Worm (Caenorhabditis elegans) whole organism, young adult: ENCODE measurements around the gene cyp-31A2.
A peak's percentile ranks its signal among the peaks of the same experiment; 100 is the strongest.

Experiments used
- B0019.2 ChIP-seq: fragments of 200-800 bp; sonication (Bioruptor generic); conservative IDR thresholded peaks from 2 replicates; pipeline ENCODE4 v1.3.6; 2022; ENCODE audit warnings: missing genetic modification reagents, missing genetic modification characterization, missing compliant biosample characterization
- B0336.3 ChIP-seq: fragments of 200-800 bp; sonication (Bioruptor generic); IDR thresholded peaks from 2 replicates; pipeline ENCODE4 v1.3.6; 2022; ENCODE audit warnings: missing genetic modification characterization, missing compliant biosample characterization
- F49E8.2 ChIP-seq: sonication (generic microtip); optimal IDR thresholded peaks from 3 replicates; lab custom pipeline; 2017; ENCODE audit warnings: missing genetic modification characterization, mild to moderate bottlenecking, missing compliant biosample characterization, antibody characterized with exemption, moderate library complexity; ENCODE audit not compliant: insufficient read depth
- K12H6.12 ChIP-seq: fragments of 200-800 bp; sonication (Bioruptor generic); optimal IDR thresholded peaks from 2 replicates; lab custom pipeline; 2018; ENCODE audit warnings: mild to moderate bottlenecking, missing genetic modification characterization, missing compliant biosample characterization
- T07F8.4 ChIP-seq: sonication (generic microtip); optimal IDR thresholded peaks from 2 replicates; lab custom pipeline; 2016; ENCODE audit warnings: mild to moderate bottlenecking, missing genetic modification characterization, moderate library complexity, missing compliant biosample characterization
- T26A5.8 ChIP-seq: sonication (generic microtip); optimal IDR thresholded peaks from 2 replicates; lab custom pipeline; 2016; ENCODE audit warnings: missing genetic modification characterization, missing compliant biosample characterization
- akir-1 ChIP-seq: fragments of 200-800 bp; sonication (Bioruptor generic); optimal IDR thresholded peaks from 2 replicates; lab custom pipeline; 2018; ENCODE audit warnings: mild to moderate bottlenecking, missing genetic modification characterization, moderate library complexity, missing compliant biosample characterization
- aptf-2 ChIP-seq: fragments of 200-800 bp; sonication (Bioruptor generic); conservative IDR thresholded peaks from 2 replicates; pipeline ENCODE4 v1.3.6; 2022; ENCODE audit warnings: missing genetic modification reagents, missing genetic modification characterization, missing compliant biosample characterization
- attf-3 ChIP-seq: fragments of 200-800 bp; sonication (Bioruptor generic); conservative IDR thresholded peaks from 2 replicates; pipeline ENCODE4 v1.3.6; 2022; ENCODE audit warnings: missing genetic modification reagents, missing genetic modification characterization, missing compliant biosample characterization
- attf-5 ChIP-seq: fragments of 200-800 bp; sonication (Bioruptor generic); optimal IDR thresholded peaks from 2 replicates; lab custom pipeline; 2018; ENCODE audit warnings: mild to moderate bottlenecking, missing genetic modification characterization, missing compliant biosample characterization
- cebp-2 ChIP-seq: fragments of 200-800 bp; sonication (Bioruptor generic); IDR thresholded peaks from 2 replicates; pipeline ENCODE4 v1.3.6; 2022; ENCODE audit warnings: missing genetic modification characterization, missing compliant biosample characterization
- ceh-27 ChIP-seq: fragments of 200-800 bp; sonication (Bioruptor generic); optimal IDR thresholded peaks from 2 replicates; lab custom pipeline; 2018; ENCODE audit warnings: mild to moderate bottlenecking, missing genetic modification characterization, moderate library complexity, missing compliant biosample characterization
- die-1 ChIP-seq: sonication (generic microtip); optimal IDR thresholded peaks from 2 replicates; lab custom pipeline; 2016; ENCODE audit warnings: missing genotype, mild to moderate bottlenecking, missing genetic modification characterization, missing compliant biosample characterization
- dox-1 ChIP-seq: fragments of 200-800 bp; sonication (Bioruptor generic); IDR thresholded peaks from 2 replicates; pipeline ENCODE4 v1.3.6; 2022; ENCODE audit warnings: missing genetic modification reagents, missing genetic modification characterization, missing compliant biosample characterization
- dpl-1 ChIP-seq: fragments of 150-350 bp; optimal IDR thresholded peaks from 2 replicates; lab custom pipeline; 2014; ENCODE audit warnings: missing biosample characterization, missing genetic modification reagents, missing genetic modification characterization
- egl-18 ChIP-seq: fragments of 200-800 bp; sonication (Bioruptor generic); IDR thresholded peaks from 2 replicates; pipeline ENCODE4 v1.3.6; 2022; ENCODE audit warnings: missing genetic modification reagents, missing genetic modification characterization, missing compliant biosample characterization
- ekl-4 ChIP-seq: fragments of 200-800 bp; sonication (Bioruptor generic); IDR thresholded peaks from 2 replicates; pipeline ENCODE4 v1.3.6; 2022; ENCODE audit warnings: missing genetic modification reagents, missing genetic modification characterization, missing compliant biosample characterization
- ets-4 ChIP-seq: fragments of 200-800 bp; sonication (Bioruptor generic); optimal IDR thresholded peaks from 2 replicates; lab custom pipeline; 2018; ENCODE audit warnings: mild to moderate bottlenecking, missing genetic modification characterization, missing compliant biosample characterization
- hlh-12 ChIP-seq: sonication (generic microtip); optimal IDR thresholded peaks from 2 replicates; lab custom pipeline; 2016; ENCODE audit warnings: missing genetic modification characterization, missing compliant biosample characterization
- hmg-1.2 ChIP-seq: fragments of 200-800 bp; sonication (Bioruptor generic); IDR thresholded peaks from 2 replicates; pipeline ENCODE4 v1.3.6; 2022; ENCODE audit warnings: missing genetic modification reagents, missing genetic modification characterization, missing compliant biosample characterization
- lin-35 ChIP-seq, 3 experiments: fragments of 150-350 bp in 2 of 3; sonication (generic microtip) in 1 of 3; optimal IDR thresholded peaks; 2 replicates each; lab custom pipeline; 2014 to 2018; ENCODE audit warnings: missing biosample characterization in 3 of 3, missing genetic modification characterization in 3 of 3, missing genetic modification reagents in 3 of 3
- lin-40 ChIP-seq: sonication (generic microtip); optimal IDR thresholded peaks from 2 replicates; lab custom pipeline; 2016; ENCODE audit warnings: missing genetic modification characterization, mild to moderate bottlenecking, missing compliant biosample characterization, missing genotype, missing genetic modification reagents
- lin-54 ChIP-seq: fragments of 200-800 bp; sonication (Bioruptor generic); optimal IDR thresholded peaks from 2 replicates; lab custom pipeline; 2018; ENCODE audit warnings: mild to moderate bottlenecking, missing genetic modification characterization, missing compliant biosample characterization
- lsl-1 ChIP-seq: fragments of 200-800 bp; sonication (Bioruptor generic); optimal IDR thresholded peaks from 2 replicates; lab custom pipeline; 2018; ENCODE audit warnings: mild to moderate bottlenecking, missing genetic modification characterization, moderate library complexity, missing compliant biosample characterization
- lsy-27 ChIP-seq: sonication (generic microtip); optimal IDR thresholded peaks from 2 replicates; lab custom pipeline; 2017; ENCODE audit warnings: missing genetic modification characterization, mild to moderate bottlenecking, missing compliant biosample characterization, antibody characterized with exemption, missing genotype, borderline replicate concordance; ENCODE audit not compliant: insufficient read depth
- mcd-1 ChIP-seq: fragments of 200-800 bp; sonication (Bioruptor generic); IDR thresholded peaks from 2 replicates; pipeline ENCODE4 v1.3.6; 2022; ENCODE audit warnings: missing genetic modification reagents, missing genetic modification characterization, missing compliant biosample characterization
- nfya-2 ChIP-seq: fragments of 200-800 bp; sonication (Bioruptor generic); IDR thresholded peaks from 2 replicates; pipeline ENCODE4 v1.3.6; 2022; ENCODE audit warnings: missing genetic modification reagents, missing genetic modification characterization, missing compliant biosample characterization
- nfyb-1 ChIP-seq: fragments of 200-800 bp; sonication (Bioruptor generic); IDR thresholded peaks from 2 replicates; pipeline ENCODE4 v1.3.6; 2022; ENCODE audit warnings: missing genetic modification reagents, missing genetic modification characterization, missing compliant biosample characterization
- nhr-120 ChIP-seq: fragments of 200-800 bp; sonication (Bioruptor generic); IDR thresholded peaks from 2 replicates; pipeline ENCODE4 v1.3.6; 2022; ENCODE audit warnings: missing genetic modification characterization, missing compliant biosample characterization
- nhr-80 ChIP-seq: sonication (generic microtip); optimal IDR thresholded peaks from 2 replicates; lab custom pipeline; 2016; ENCODE audit warnings: missing genetic modification characterization, missing compliant biosample characterization
- pbrm-1 ChIP-seq: fragments of 200-800 bp; sonication (Bioruptor generic); IDR thresholded peaks from 2 replicates; pipeline ENCODE4 v1.3.6; 2022; ENCODE audit warnings: missing genetic modification reagents, missing genetic modification characterization, missing compliant biosample characterization
- pha-4 ChIP-seq: fragments of 150-350 bp; sonication (generic microtip); optimal IDR thresholded peaks from 2 replicates; lab custom pipeline; 2014; ENCODE audit warnings: missing biosample characterization, missing genetic modification reagents, missing genetic modification characterization
- rcor-1 ChIP-seq: fragments of 200-800 bp; sonication (Bioruptor generic); IDR thresholded peaks from 2 replicates; pipeline ENCODE4 v1.3.6; 2022; ENCODE audit warnings: missing genetic modification reagents, missing genetic modification characterization, missing compliant biosample characterization
- repo-1 ChIP-seq: sonication (generic microtip); optimal IDR thresholded peaks from 2 replicates; lab custom pipeline; 2017; ENCODE audit warnings: mild to moderate bottlenecking, missing genetic modification characterization, missing compliant biosample characterization
- snpc-1.3 ChIP-seq: sonication (generic microtip); optimal IDR thresholded peaks from 2 replicates; lab custom pipeline; 2017; ENCODE audit warnings: missing genetic modification characterization, mild to moderate bottlenecking, missing compliant biosample characterization, antibody characterized with exemption, moderate library complexity, missing genotype, missing genetic modification reagents; ENCODE audit not compliant: insufficient read depth
- snpc-4 ChIP-seq, 5 experiments: fragments of 150-350 bp in 1 of 5; sonication (generic microtip) in 4 of 5; optimal IDR thresholded peaks; 2 replicates each; lab custom pipeline; 2014 to 2018; ENCODE audit warnings: missing genetic modification characterization in 5 of 5, missing biosample characterization in 3 of 5, antibody characterized with exemption in 2 of 5, mild to moderate bottlenecking in 2 of 5, missing compliant biosample characterization in 2 of 5, missing genotype in 2 of 5, moderate library complexity in 2 of 5, missing genetic modification reagents in 1 of 5
- somi-1 ChIP-seq: fragments of 200-800 bp; sonication (Bioruptor generic); optimal IDR thresholded peaks from 2 replicates; lab custom pipeline; 2018; ENCODE audit warnings: mild to moderate bottlenecking, missing genetic modification characterization, missing compliant biosample characterization
- tlf-1 ChIP-seq: fragments of 200-800 bp; sonication (Bioruptor generic); optimal IDR thresholded peaks from 2 replicates; lab custom pipeline; 2018; ENCODE audit warnings: mild to moderate bottlenecking, missing genetic modification characterization, missing compliant biosample characterization
- zim-3 ChIP-seq: sonication (generic microtip); optimal IDR thresholded peaks from 2 replicates; lab custom pipeline; 2017; ENCODE audit warnings: mild to moderate bottlenecking, missing genetic modification characterization, moderate library complexity, missing compliant biosample characterization
- ztf-18 ChIP-seq: sonication (generic microtip); optimal IDR thresholded peaks from 2 replicates; lab custom pipeline; 2016; ENCODE audit warnings: missing genotype, mild to moderate bottlenecking, missing genetic modification characterization, missing compliant biosample characterization
- ztf-25 ChIP-seq: fragments of 200-800 bp; sonication (Bioruptor generic); IDR thresholded peaks from 2 replicates; pipeline ENCODE4 v1.3.6; 2022; ENCODE audit warnings: missing genetic modification reagents, missing genetic modification characterization, missing compliant biosample characterization
- ztf-28 ChIP-seq: fragments of 200-800 bp; sonication (Bioruptor generic); IDR thresholded peaks from 2 replicates; pipeline ENCODE4 v1.3.6; 2022; ENCODE audit warnings: missing genetic modification reagents, missing genetic modification characterization, missing compliant biosample characterization

Gene cyp-31A2

ce11 chrIV:11433709-11434108 is 29.9 kb downstream of the cyp-31A2 start:
- TF ChIP-seq F49E8.2 (tag; lab: Kevin White, UChicago) (peak; percentile 34), lin-54 (peak; percentile 43), ztf-28 (GFP tag; lab: Robert Waterston, UW) (no peak), rcor-1 (0 out of 2 replicates have a peak, but pooled peaks have one; percentile 27), B0019.2 (GFP tag; lab: Robert Waterston, UW) (0 out of 2 replicates have a peak, but pooled peaks have one; percentile 35), tlf-1 (GFP tag; lab: Kevin White, UChicago) (no peak), T07F8.4 (tag; lab: Kevin White, UChicago) (no peak), lin-40 (peak; percentile 59), mcd-1 (GFP tag; lab: Robert Waterston, UW) (peak; percentile 69), ztf-18 (tag; lab: Kevin White, UChicago) (peak; percentile 93), cebp-2 (GFP tag; lab: Robert Waterston, UW) (no peak), attf-5 (GFP tag; lab: Kevin White, UChicago) (peak; percentile 37), snpc-4 (GFP tag; optimal IDR thresholded peaks at IDR 0.05; lab: Kevin White, UChicago) (peak; percentile 4), snpc-4 (tag; optimal IDR thresholded peaks at IDR 0.05; lab: Kevin White, UChicago) (peak in 1 of 4 experiments; percentile 7), ceh-27 (GFP tag; lab: Kevin White, UChicago) (peak; percentile 65), ekl-4 (GFP tag; lab: Robert Waterston, UW) (0 out of 2 replicates have a peak, but pooled peaks have one; percentile 44), pbrm-1 (GFP tag; lab: Robert Waterston, UW) (peak; percentile 72; the same call in 1 of the 2 replicates), dpl-1 (GFP tag; lab: Kevin White, UChicago) (peak; percentile 32), hmg-1.2 (GFP tag; lab: Robert Waterston, UW) (peak; percentile 32; the same call in 1 of the 2 replicates), lsl-1 (peak; percentile 21), pha-4 (tag; lab: Kevin White, UChicago) (peak; percentile 1)

ce11 chrIV:11434575-11434974 is 30.8 kb downstream of the cyp-31A2 start:
- no peak for TF ChIP-seq snpc-1.3 (tag; lab: Kevin White, UChicago)
- no peak for TF ChIP-seq lin-40
- TF ChIP-seq egl-18 (GFP tag; lab: Robert Waterston, UW): no peak
- no peak for TF ChIP-seq die-1
- TF ChIP-seq somi-1 (GFP tag; lab: Kevin White, UChicago): no peak
- TF ChIP-seq attf-3 (GFP tag; lab: Robert Waterston, UW): no peak
- no peak for TF ChIP-seq lin-35 (GFP tag; optimal IDR thresholded peaks at IDR 0.05; lab: Kevin White, UChicago)
- TF ChIP-seq dox-1 (GFP tag; lab: Robert Waterston, UW): peak; percentile 41; the same call in 1 of the 2 replicates
- TF ChIP-seq zim-3: no peak
- TF ChIP-seq T26A5.8 (tag; lab: Kevin White, UChicago): no peak
- TF ChIP-seq ets-4 (GFP tag; lab: Kevin White, UChicago): peak; percentile 21
- TF ChIP-seq lsy-27 (tag; lab: Kevin White, UChicago): no peak
- no peak for TF ChIP-seq ztf-18 (tag; lab: Kevin White, UChicago)
- no peak for TF ChIP-seq lsl-1
- TF ChIP-seq nhr-80 (tag; lab: Kevin White, UChicago): peak; percentile 71
- no peak for TF ChIP-seq pbrm-1 (GFP tag; lab: Robert Waterston, UW)
- TF ChIP-seq hlh-12 (tag; lab: Kevin White, UChicago): no peak

ce11 chrIV:11435761-11436160 is 32.0 kb downstream of the cyp-31A2 start:
- no peak for TF ChIP-seq aptf-2 (GFP tag; lab: Robert Waterston, UW)
- no peak for TF ChIP-seq ztf-25 (GFP tag; lab: Robert Waterston, UW)
- no peak for TF ChIP-seq nfyb-1 (GFP tag; lab: Robert Waterston, UW)
- no peak for TF ChIP-seq K12H6.12 (tag; lab: Kevin White, UChicago)
- TF ChIP-seq ets-4 (GFP tag; lab: Kevin White, UChicago): no peak
- TF ChIP-seq snpc-4 (GFP tag; optimal IDR thresholded peaks at IDR 0.05; lab: Kevin White, UChicago): no peak
- TF ChIP-seq snpc-4 (tag; optimal IDR thresholded peaks at IDR 0.05; lab: Kevin White, UChicago): no peak
- TF ChIP-seq nfya-2 (GFP tag; lab: Robert Waterston, UW): no peak
- no peak for TF ChIP-seq B0336.3 (GFP tag; lab: Robert Waterston, UW)
- TF ChIP-seq nhr-120: no peak
- no peak for TF ChIP-seq lin-54
- TF ChIP-seq die-1: no peak
- no peak for TF ChIP-seq akir-1 (GFP tag; lab: Kevin White, UChicago)
- no peak for TF ChIP-seq repo-1
